Fruit fly (Drosophila melanogaster): Measurements from ENCODE around the gene CG18301.

DNA sequence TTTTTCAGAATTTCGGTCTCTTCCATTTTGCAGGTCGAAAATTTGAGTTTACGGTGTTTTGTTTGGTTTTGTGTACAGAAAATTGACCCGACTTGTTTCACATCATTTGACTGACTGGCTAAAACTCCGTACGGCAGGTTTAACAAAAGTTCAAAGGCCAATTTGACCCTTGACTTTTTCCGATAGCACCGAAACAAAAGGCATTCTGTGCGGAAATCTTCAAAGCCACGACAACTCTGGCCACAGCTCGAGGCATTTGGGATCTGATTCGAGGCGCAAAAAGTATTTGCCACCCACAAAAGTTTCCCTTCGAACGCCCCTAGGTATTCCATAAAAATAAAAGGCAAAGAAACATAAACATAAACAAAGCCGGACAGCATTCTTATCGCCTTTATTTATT, 46.1 kb downstream of the CG18301 start, which contains the start of gene w-cup:
- TF ChIP-seq CG8478 (optimal IDR thresholded peaks at IDR 0.05): no peak
- TF ChIP-seq CTCF (optimal IDR thresholded peaks at IDR 0.05): no peak
